Worm (Caenorhabditis elegans) whole organism, L2 larva: ENCODE data around the gene Y32B12B.2.

Source experiments
- ama-1 ChIP-seq: fragments of 150-350 bp; optimal IDR thresholded peaks from 2 replicates; lab custom pipeline; 2018; ENCODE audit warnings: inconsistent platforms
- blmp-1 ChIP-seq: sonication (generic microtip); optimal IDR thresholded peaks from 2 replicates; lab custom pipeline; 2017; ENCODE audit warnings: missing genetic modification characterization, mild to moderate bottlenecking, missing compliant biosample characterization, antibody characterized with exemption, moderate library complexity; ENCODE audit not compliant: insufficient read depth
- ceh-82 ChIP-seq: fragments of 150-350 bp; optimal IDR thresholded peaks from 2 replicates; lab custom pipeline; 2014; ENCODE audit warnings: missing biosample characterization, missing genetic modification characterization
- elt-3 ChIP-seq: sonication (generic microtip); optimal IDR thresholded peaks from 2 replicates; lab custom pipeline; 2017; ENCODE audit warnings: missing biosample characterization, missing genetic modification characterization
- mab-5 ChIP-seq: fragments of 150-350 bp; optimal IDR thresholded peaks from 2 replicates; lab custom pipeline; 2014; ENCODE audit warnings: missing biosample characterization, missing genetic modification characterization
- nhr-237 ChIP-seq: fragments of 150-350 bp; optimal IDR thresholded peaks from 2 replicates; lab custom pipeline; 2014; ENCODE audit warnings: missing biosample characterization, missing genetic modification characterization
- nhr-6 ChIP-seq: fragments of 150-350 bp; optimal IDR thresholded peaks from 2 replicates; lab custom pipeline; 2014; ENCODE audit warnings: missing biosample characterization, missing genetic modification characterization
- nhr-77 ChIP-seq: fragments of 150-350 bp; optimal IDR thresholded peaks from 2 replicates; lab custom pipeline; 2014; ENCODE audit warnings: missing biosample characterization, missing genetic modification characterization
- sem-4 ChIP-seq: fragments of 150-350 bp; optimal IDR thresholded peaks from 2 replicates; lab custom pipeline; 2014; ENCODE audit warnings: missing biosample characterization, missing genetic modification reagents, missing genetic modification characterization
- skn-1 ChIP-seq: sonication (generic microtip); optimal IDR thresholded peaks from 2 replicates; lab custom pipeline; 2017; ENCODE audit warnings: missing biosample characterization, missing genetic modification characterization
- unc-55 ChIP-seq: fragments of 150-350 bp; sonication (generic microtip); optimal IDR thresholded peaks from 3 replicates; lab custom pipeline; 2014; ENCODE audit warnings: missing biosample characterization, missing genetic modification reagents, missing genetic modification characterization
- unc-62 ChIP-seq: fragments of 150-350 bp; optimal IDR thresholded peaks from 2 replicates; lab custom pipeline; 2014; ENCODE audit warnings: missing biosample characterization, missing genetic modification reagents, missing genetic modification characterization

ce11 chrV:16592947-16593791 lies 55.0 kb downstream of the Y32B12B.2 start:
- TF ChIP-seq unc-62 (GFP tag; lab: Kevin White, UChicago) (no peak), skn-1 (tag; lab: Kevin White, UChicago) (no peak), nhr-6 (tag; lab: Kevin White, UChicago) (no peak), nhr-77 (no peak), nhr-237 (no peak), unc-55 (GFP tag; lab: Kevin White, UChicago) (no peak), ama-1 (peak; percentile 26), elt-3 (tag; lab: Kevin White, UChicago) (no peak), blmp-1 (tag; lab: Kevin White, UChicago) (no peak), mab-5 (tag; lab: Kevin White, UChicago) (no peak), sem-4 (tag; lab: Kevin White, UChicago) (no peak), ceh-82 (tag; lab: Kevin White, UChicago) (no peak)
